Fruit fly (Drosophila melanogaster) whole organism, prepupa: ENCODE results near the gene Hex-t2.

Source experiments
- CG10631 ChIP-seq: fragments of 200-800 bp; sonication (Bioruptor generic); optimal IDR thresholded peaks from 2 replicates; lab custom pipeline; 2016; ENCODE audit warnings: missing biosample characterization, missing genetic modification characterization
- CG10669 ChIP-seq: fragments of 200-800 bp; sonication (Bioruptor generic); optimal IDR thresholded peaks from 3 replicates; lab custom pipeline; 2018; ENCODE audit warnings: missing biosample characterization, mild to moderate bottlenecking, missing genetic modification characterization, moderate library complexity
- CG11762 ChIP-seq: fragments of 200-800 bp; sonication (Bioruptor generic); optimal IDR thresholded peaks from 3 replicates; lab custom pipeline; 2016; ENCODE audit warnings: missing biosample characterization, missing genetic modification characterization; ENCODE audit not compliant: insufficient read depth
- CG11902 ChIP-seq: fragments of 200-800 bp; sonication (Bioruptor generic); optimal IDR thresholded peaks from 3 replicates; lab custom pipeline; 2016; ENCODE audit warnings: missing biosample characterization, missing genetic modification characterization
- CG15336 ChIP-seq: fragments of 200-800 bp; sonication (Bioruptor generic); IDR thresholded peaks from 2 replicates; pipeline ENCODE4 v1.3.6; 2022; ENCODE audit warnings: missing biosample characterization, missing genetic modification characterization
- CG1621 ChIP-seq: fragments of 200-800 bp; sonication (Bioruptor generic); optimal IDR thresholded peaks from 3 replicates; lab custom pipeline; 2018; ENCODE audit warnings: missing biosample characterization, mild to moderate bottlenecking, missing genetic modification characterization
- CG16779 ChIP-seq: fragments of 200-800 bp; sonication (Bioruptor generic); optimal IDR thresholded peaks from 3 replicates; lab custom pipeline; 2017; ENCODE audit warnings: missing biosample characterization, mild to moderate bottlenecking, missing genetic modification characterization
- CG3032 ChIP-seq: fragments of 200-800 bp; optimal IDR thresholded peaks from 2 replicates; lab custom pipeline; 2019; ENCODE audit warnings: missing biosample characterization, mild to moderate bottlenecking, missing genetic modification characterization, moderate library complexity
- CG31627 ChIP-seq: fragments of 200-800 bp; sonication (Bioruptor generic); optimal IDR thresholded peaks from 3 replicates; lab custom pipeline; 2016; ENCODE audit warnings: missing biosample characterization, missing genetic modification characterization
- CG34406 ChIP-seq: fragments of 200-800 bp; sonication (Bioruptor generic); optimal IDR thresholded peaks from 3 replicates; lab custom pipeline; 2016; ENCODE audit warnings: missing biosample characterization, missing genetic modification characterization
- CG3919 ChIP-seq: fragments of 200-800 bp; sonication (Bioruptor generic); optimal IDR thresholded peaks from 3 replicates; lab custom pipeline; 2016; ENCODE audit warnings: missing biosample characterization, missing genetic modification characterization
- CG4318 ChIP-seq: fragments of 200-800 bp; sonication (Bioruptor generic); optimal IDR thresholded peaks from 3 replicates; lab custom pipeline; 2017; ENCODE audit warnings: missing biosample characterization, mild to moderate bottlenecking, missing genetic modification characterization
- CG6163 ChIP-seq: fragments of 200-800 bp; sonication (Bioruptor generic); IDR thresholded peaks from 3 replicates; pipeline ENCODE4 v1.3.6; 2022; ENCODE audit warnings: missing biosample characterization, missing genetic modification characterization
- CG6792 ChIP-seq: fragments of 200-800 bp; sonication (Bioruptor generic); optimal IDR thresholded peaks from 3 replicates; lab custom pipeline; 2016; ENCODE audit warnings: missing biosample characterization, missing genetic modification characterization
- CG6854 ChIP-seq: fragments of 200-800 bp; sonication (Bioruptor generic); optimal IDR thresholded peaks from 2 replicates; lab custom pipeline; 2017; ENCODE audit warnings: missing biosample characterization, mild to moderate bottlenecking, missing genetic modification characterization
- CG7368 ChIP-seq: fragments of 200-800 bp; sonication (Bioruptor generic); optimal IDR thresholded peaks from 3 replicates; lab custom pipeline; 2016; ENCODE audit warnings: missing biosample characterization, missing genetic modification characterization
- CG8119 ChIP-seq: fragments of 200-800 bp; sonication (Bioruptor generic); IDR thresholded peaks from 3 replicates; pipeline ENCODE4 v1.3.6; 2022; ENCODE audit warnings: missing biosample characterization, missing genetic modification characterization
- CG8319 ChIP-seq: fragments of 200-800 bp; sonication (Bioruptor generic); optimal IDR thresholded peaks from 3 replicates; lab custom pipeline; 2016; ENCODE audit warnings: missing biosample characterization, missing genetic modification characterization
- CG8632 ChIP-seq: fragments of 200-800 bp; sonication (Bioruptor generic); optimal IDR thresholded peaks from 3 replicates; lab custom pipeline; 2016; ENCODE audit warnings: missing biosample characterization, missing genetic modification characterization
- Eip75B ChIP-seq: fragments of 200-800 bp; sonication (Bioruptor generic); optimal IDR thresholded peaks from 3 replicates; lab custom pipeline; 2016; ENCODE audit warnings: missing biosample characterization, missing genetic modification characterization
- Eip78C ChIP-seq: fragments of 200-800 bp; sonication (Bioruptor generic); peaks from one replicate; lab custom pipeline; 2016; ENCODE audit warnings: missing biosample characterization, missing genetic modification characterization
- Eip93F ChIP-seq: fragments of 200-800 bp; sonication (Bioruptor generic); optimal IDR thresholded peaks from 2 replicates; lab custom pipeline; 2016; ENCODE audit warnings: missing biosample characterization, mild to moderate bottlenecking, missing genetic modification characterization
- Ets21C ChIP-seq: fragments of 200-800 bp; sonication (Bioruptor generic); optimal IDR thresholded peaks from 3 replicates; lab custom pipeline; 2016; ENCODE audit warnings: missing biosample characterization, missing genetic modification characterization
- Ets96B ChIP-seq: fragments of 200-800 bp; optimal IDR thresholded peaks from 2 replicates; lab custom pipeline; 2019; ENCODE audit warnings: missing biosample characterization, mild to moderate bottlenecking, missing genetic modification characterization, moderate library complexity
- Gug ChIP-seq: fragments of 200-800 bp; sonication (Bioruptor generic); IDR thresholded peaks from 2 replicates; pipeline ENCODE4 v1.3.6; 2022; ENCODE audit warnings: missing biosample characterization, missing genetic modification characterization
- Hr38 ChIP-seq: sonication (Bioruptor generic); optimal IDR thresholded peaks from 2 replicates; lab custom pipeline; 2016; ENCODE audit warnings: missing biosample characterization, missing genetic modification characterization
- Hr4 ChIP-seq: fragments of 200-800 bp; sonication (Bioruptor generic); optimal IDR thresholded peaks from 3 replicates; lab custom pipeline; 2016; ENCODE audit warnings: missing biosample characterization, missing genetic modification characterization
- Lpt ChIP-seq: fragments of 200-800 bp; sonication (Bioruptor generic); optimal IDR thresholded peaks from 3 replicates; lab custom pipeline; 2016; ENCODE audit warnings: missing biosample characterization, missing genetic modification characterization
- Met ChIP-seq: fragments of 200-800 bp; sonication (Bioruptor generic); optimal IDR thresholded peaks from 3 replicates; lab custom pipeline; 2016; ENCODE audit warnings: missing biosample characterization, missing genetic modification characterization
- OdsH ChIP-seq: fragments of 200-800 bp; sonication (Bioruptor generic); optimal IDR thresholded peaks from 3 replicates; lab custom pipeline; 2016; ENCODE audit warnings: missing biosample characterization, missing genetic modification characterization
- Smox ChIP-seq: fragments of 200-800 bp; sonication (Bioruptor generic); optimal IDR thresholded peaks from 3 replicates; lab custom pipeline; 2016; ENCODE audit warnings: missing biosample characterization, missing genetic modification characterization
- Sox14 ChIP-seq: fragments of 200-800 bp; sonication (Bioruptor generic); optimal IDR thresholded peaks from 3 replicates; lab custom pipeline; 2016; ENCODE audit warnings: missing biosample characterization, missing genetic modification characterization
- Sox15 ChIP-seq: fragments of 200-800 bp; sonication (Bioruptor generic); optimal IDR thresholded peaks from 3 replicates; lab custom pipeline; 2016; ENCODE audit warnings: missing biosample characterization, missing genetic modification characterization
- achi ChIP-seq: fragments of 200-800 bp; sonication (Bioruptor generic); optimal IDR thresholded peaks from 3 replicates; lab custom pipeline; 2016; ENCODE audit warnings: missing biosample characterization, missing genetic modification characterization
- acj6 ChIP-seq: fragments of 200-800 bp; sonication (Bioruptor generic); optimal IDR thresholded peaks from 3 replicates; lab custom pipeline; 2016; ENCODE audit warnings: missing biosample characterization, missing genetic modification characterization
- cyc ChIP-seq: fragments of 200-800 bp; sonication (Bioruptor generic); optimal IDR thresholded peaks from 3 replicates; lab custom pipeline; 2016; ENCODE audit warnings: missing biosample characterization, missing genetic modification characterization
- dac ChIP-seq: fragments of 200-800 bp; sonication (Bioruptor generic); optimal IDR thresholded peaks from 2 replicates; lab custom pipeline; 2017; ENCODE audit warnings: missing biosample characterization, mild to moderate bottlenecking, missing genetic modification characterization
- dsx ChIP-seq: fragments of 200-800 bp; optimal IDR thresholded peaks from 3 replicates; lab custom pipeline; 2019; ENCODE audit warnings: missing biosample characterization, mild to moderate bottlenecking, missing genetic modification characterization, moderate library complexity; ENCODE audit not compliant: poor library complexity, severe bottlenecking
- eg ChIP-seq: fragments of 200-800 bp; sonication (Bioruptor generic); IDR thresholded peaks from 3 replicates; pipeline ENCODE4 v1.3.6; 2022; ENCODE audit warnings: missing biosample characterization, missing genetic modification characterization
- esn ChIP-seq: fragments of 200-800 bp; sonication (Bioruptor generic); optimal IDR thresholded peaks from 2 replicates; lab custom pipeline; 2016; ENCODE audit warnings: missing biosample characterization, mild to moderate bottlenecking, missing genetic modification characterization, moderate library complexity
- fd59A ChIP-seq: fragments of 200-800 bp; sonication (Bioruptor generic); optimal IDR thresholded peaks from 2 replicates; lab custom pipeline; 2017; ENCODE audit warnings: missing biosample characterization, mild to moderate bottlenecking, missing genetic modification characterization, missing genetic modification reagents
- fd85E ChIP-seq: fragments of 200-800 bp; sonication (Bioruptor generic); optimal IDR thresholded peaks from 3 replicates; lab custom pipeline; 2016; ENCODE audit warnings: missing biosample characterization, missing genetic modification characterization
- lz ChIP-seq: fragments of 200-800 bp; sonication (Bioruptor generic); optimal IDR thresholded peaks from 3 replicates; lab custom pipeline; 2016; ENCODE audit warnings: missing biosample characterization, missing genetic modification characterization
- net ChIP-seq: fragments of 200-800 bp; sonication (Bioruptor generic); optimal IDR thresholded peaks from 3 replicates; lab custom pipeline; 2016; ENCODE audit warnings: missing biosample characterization, missing genetic modification characterization
- salr ChIP-seq, 2 experiments: fragments of 200-800 bp; sonication (Bioruptor generic); optimal IDR thresholded peaks; 3 replicates each; lab custom pipeline; 2016 to 2018; ENCODE audit warnings: missing biosample characterization in 2 of 2, missing genetic modification characterization in 2 of 2, mild to moderate bottlenecking in 1 of 2
- spab ChIP-seq: fragments of 200-800 bp; sonication (Bioruptor generic); optimal IDR thresholded peaks from 2 replicates; lab custom pipeline; 2017; ENCODE audit warnings: missing biosample characterization, mild to moderate bottlenecking, missing genetic modification characterization, missing genetic modification reagents
- ss ChIP-seq, 2 experiments: fragments of 200-800 bp; sonication (Bioruptor generic); optimal IDR thresholded peaks; 2 replicates in 1 of 2; 3 replicates in 1 of 2; lab custom pipeline; 2017 to 2018; ENCODE audit warnings: mild to moderate bottlenecking in 2 of 2, missing biosample characterization in 2 of 2, missing genetic modification characterization in 2 of 2, moderate library complexity in 1 of 2
- svp ChIP-seq: fragments of 200-800 bp; sonication (Bioruptor generic); peaks from one replicate; lab custom pipeline; 2016; ENCODE audit warnings: missing biosample characterization, missing genetic modification characterization

The Hex-t2 gene

DNA sequence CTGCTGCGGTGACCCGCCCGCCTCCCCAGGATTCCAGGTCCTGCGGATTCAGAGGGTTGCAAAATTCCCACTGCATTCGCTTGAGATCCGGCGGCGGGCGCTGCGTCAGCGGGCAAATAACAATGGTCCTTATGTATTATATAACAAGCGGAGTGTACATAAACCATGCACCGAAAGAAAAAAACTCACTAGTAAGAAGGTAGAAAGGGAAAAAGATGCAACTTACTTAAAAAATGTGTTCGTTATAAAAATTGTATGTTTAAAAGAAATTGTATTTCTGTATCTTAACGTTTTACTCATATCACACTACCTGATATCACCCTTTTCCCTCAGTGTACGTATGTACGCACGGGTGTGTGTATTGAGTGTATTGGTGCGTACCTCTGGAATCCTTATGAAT is 48.7 kb downstream of the Hex-t2 start (continued):
- TF ChIP-seq CG11762, result peak; percentile 55
- TF ChIP-seq CG8632, result peak; percentile 61
- TF ChIP-seq CG8119 (GFP tag; lab: Robert Waterston, UW), result no peak
- peak; percentile 57 for TF ChIP-seq dsx (GFP tag; lab: Kevin White, UChicago)
- peak; percentile 80 for TF ChIP-seq lz (GFP tag; lab: Kevin White, UChicago)
- TF ChIP-seq CG1621 (tag; lab: Kevin White, UChicago), result peak; percentile 63
- peak; percentile 76 for TF ChIP-seq CG6792 (GFP tag; lab: Kevin White, UChicago)
- TF ChIP-seq CG6163 (GFP tag; lab: Robert Waterston, UW), result peak; percentile 80
- no peak for TF ChIP-seq Eip93F (GFP tag; lab: Kevin White, UChicago)
- TF ChIP-seq spab (GFP tag; lab: Kevin White, UChicago), result peak; percentile 66
- TF ChIP-seq CG15336 (GFP tag; lab: Robert Waterston, UW), result 0 out of 2 replicates have a peak, but pooled peaks have one; percentile 25
- TF ChIP-seq Eip75B (GFP tag; lab: Kevin White, UChicago), result peak; percentile 73
- TF ChIP-seq dac, result no peak
- peak; percentile 70 for TF ChIP-seq CG3032 (tag; lab: Kevin White, UChicago)
- peak; percentile 74 for TF ChIP-seq Sox14 (GFP tag; lab: Kevin White, UChicago)
- TF ChIP-seq svp, result peak; percentile 89
- TF ChIP-seq fd85E (GFP tag; lab: Kevin White, UChicago), result no peak
- peak; percentile 77 for TF ChIP-seq Met (GFP tag; lab: Kevin White, UChicago)
- peak; percentile 75 for TF ChIP-seq Ets96B
- TF ChIP-seq esn (GFP tag; lab: Kevin White, UChicago), result peak; percentile 85
- TF ChIP-seq Sox15 (GFP tag; lab: Kevin White, UChicago), result peak; percentile 50
- peak; percentile 36 for TF ChIP-seq CG6854 (GFP tag; lab: Kevin White, UChicago)
- peak; percentile 77 for TF ChIP-seq cyc (GFP tag; lab: Kevin White, UChicago)
- no peak for TF ChIP-seq Hr38 (GFP tag; lab: Kevin White, UChicago)
- TF ChIP-seq fd59A, result peak; percentile 45
- peak; percentile 45 for TF ChIP-seq CG16779 (tag; lab: Kevin White, UChicago)
- peak; percentile 21 to 76 for TF ChIP-seq ss (GFP tag; optimal IDR thresholded peaks at IDR 0.05; lab: Kevin White, UChicago)

DNA sequence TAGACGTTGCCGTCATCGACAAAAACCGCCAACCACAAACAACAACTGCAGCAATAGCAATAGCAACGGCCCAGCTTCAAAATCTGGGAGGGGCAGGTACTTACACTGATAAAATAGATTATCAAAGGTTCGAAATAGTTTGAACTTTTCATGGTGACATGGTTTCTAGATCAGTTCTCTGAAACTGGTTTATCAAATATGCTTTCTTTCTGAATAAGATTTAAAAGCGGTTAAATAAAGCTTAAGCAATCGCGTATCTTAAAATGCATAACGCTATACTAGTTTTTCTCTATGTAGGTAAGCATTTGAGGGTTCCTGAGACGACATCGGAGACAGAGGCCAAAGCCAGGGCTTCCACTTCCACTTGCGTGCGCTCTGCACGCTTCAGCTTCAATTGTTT is 49.9 kb downstream of the Hex-t2 start:
- peak; percentile 29 for TF ChIP-seq fd59A
- TF ChIP-seq Ets96B, result peak; percentile 45
- peak; percentile 19 for TF ChIP-seq net (GFP tag; lab: Kevin White, UChicago)
- peak; percentile 33 for TF ChIP-seq Sox14 (GFP tag; lab: Kevin White, UChicago)
- no peak for TF ChIP-seq Gug (GFP tag; lab: Robert Waterston, UW)
- TF ChIP-seq Hr38 (GFP tag; lab: Kevin White, UChicago), result no peak
- peak; percentile 48 for TF ChIP-seq CG3032 (tag; lab: Kevin White, UChicago)
- TF ChIP-seq CG10631, result peak; percentile 58
- no peak for TF ChIP-seq Smox (GFP tag; lab: Kevin White, UChicago)
- TF ChIP-seq CG4318 (GFP tag; lab: Kevin White, UChicago), result peak; percentile 65
- TF ChIP-seq CG10669, result peak; percentile 34
- no peak for TF ChIP-seq Ets21C
- TF ChIP-seq CG15336 (GFP tag; lab: Robert Waterston, UW), result peak; percentile 79
- TF ChIP-seq salr (GFP tag; optimal IDR thresholded peaks at IDR 0.05; lab: Kevin White, UChicago), result peak in 1 of 2 experiments; percentile 56
- TF ChIP-seq CG11762, result peak; percentile 27
- peak; percentile 33 for TF ChIP-seq OdsH (GFP tag; lab: Kevin White, UChicago)
- peak; percentile 31 for TF ChIP-seq dsx (GFP tag; lab: Kevin White, UChicago)
- TF ChIP-seq Hr4, result peak; percentile 76
- TF ChIP-seq Eip78C (GFP tag; lab: Kevin White, UChicago), result peak; percentile 84
- no peak for TF ChIP-seq svp
- TF ChIP-seq lz (GFP tag; lab: Kevin White, UChicago), result peak; percentile 12
- TF ChIP-seq CG11902, result no peak
- TF ChIP-seq CG8632, result no peak
- TF ChIP-seq CG16779 (tag; lab: Kevin White, UChicago), result peak; percentile 11
- TF ChIP-seq CG6854 (GFP tag; lab: Kevin White, UChicago), result no peak
- TF ChIP-seq achi (GFP tag; lab: Kevin White, UChicago), result peak; percentile 57
- no peak for TF ChIP-seq Sox15 (GFP tag; lab: Kevin White, UChicago)
- TF ChIP-seq Met (GFP tag; lab: Kevin White, UChicago), result peak; percentile 4
- peak; percentile 37 for TF ChIP-seq acj6 (GFP tag; lab: Kevin White, UChicago)
- TF ChIP-seq CG34406 (GFP tag; lab: Kevin White, UChicago), result no peak
- no peak for TF ChIP-seq CG31627 (GFP tag; lab: Kevin White, UChicago)
- peak; percentile 71 for TF ChIP-seq Lpt (GFP tag; lab: Kevin White, UChicago)
- TF ChIP-seq CG8319 (GFP tag; lab: Kevin White, UChicago), result no peak
- peak; percentile 22 for TF ChIP-seq CG7368 (GFP tag; lab: Kevin White, UChicago)
- TF ChIP-seq ss (GFP tag; optimal IDR thresholded peaks at IDR 0.05; lab: Kevin White, UChicago), result peak; percentile 29 to 32
- TF ChIP-seq CG3919, result peak; percentile 54
- peak; percentile 70 for TF ChIP-seq eg
